Worm (Caenorhabditis elegans) whole organism, young adult: Measurements from ENCODE around the gene T10D4.7.

Experiments
- C06A6.2 ChIP-seq: fragments of 200-800 bp; sonication (Bioruptor generic); conservative IDR thresholded peaks from 2 replicates; pipeline ENCODE4 v1.3.6; 2022; ENCODE audit warnings: missing genetic modification characterization, missing compliant biosample characterization
- Y79H2A.3 ChIP-seq: fragments of 200-800 bp; sonication (Bioruptor generic); conservative IDR thresholded peaks from 2 replicates; pipeline ENCODE4 v1.3.6; 2022; ENCODE audit warnings: missing genetic modification reagents, missing genetic modification characterization, missing compliant biosample characterization
- lin-35 ChIP-seq, 3 experiments: fragments of 150-350 bp in 2 of 3; sonication (generic microtip) in 1 of 3; optimal IDR thresholded peaks; 2 replicates each; lab custom pipeline; 2014 to 2018; ENCODE audit warnings: missing biosample characterization in 3 of 3, missing genetic modification characterization in 3 of 3, missing genetic modification reagents in 3 of 3

ce11 chrII:3154383-3154782 lies 36.8 kb downstream of the T10D4.7 start, which contains the start of gene sri-32:
- TF ChIP-seq C06A6.2 (GFP tag; lab: Robert Waterston, UW) (no peak), lin-35 (GFP tag; optimal IDR thresholded peaks at IDR 0.05; lab: Kevin White, UChicago) (no peak), Y79H2A.3 (GFP tag; lab: Robert Waterston, UW) (no peak)
